Worm (Caenorhabditis elegans) whole organism, young adult: ENCODE measurements around the gene R11D1.3.

Source experiments
- aptf-3 ChIP-seq: fragments of 200-800 bp; sonication (Bioruptor generic); IDR thresholded peaks from 2 replicates; pipeline ENCODE4 v1.3.6; 2022; ENCODE audit warnings: missing genetic modification characterization, missing compliant biosample characterization
- die-1 ChIP-seq: sonication (generic microtip); optimal IDR thresholded peaks from 2 replicates; lab custom pipeline; 2016; ENCODE audit warnings: missing genotype, mild to moderate bottlenecking, missing genetic modification characterization, missing compliant biosample characterization
- dpl-1 ChIP-seq: fragments of 150-350 bp; optimal IDR thresholded peaks from 2 replicates; lab custom pipeline; 2014; ENCODE audit warnings: missing biosample characterization, missing genetic modification reagents, missing genetic modification characterization
- efl-1 ChIP-seq: fragments of 150-350 bp; optimal IDR thresholded peaks from 2 replicates; lab custom pipeline; 2014; ENCODE audit warnings: missing biosample characterization, missing genetic modification reagents, missing genetic modification characterization
- egl-44 ChIP-seq: fragments of 200-800 bp; sonication (Bioruptor generic); IDR thresholded peaks from 2 replicates; pipeline ENCODE4 v1.3.6; 2022; ENCODE audit warnings: missing genetic modification reagents, missing genetic modification characterization, missing compliant biosample characterization
- mxl-1 ChIP-seq: sonication (generic microtip); optimal IDR thresholded peaks from 2 replicates; lab custom pipeline; 2016; ENCODE audit warnings: missing genetic modification characterization, missing compliant biosample characterization
- tbx-9 ChIP-seq: sonication (generic microtip); optimal IDR thresholded peaks from 2 replicates; lab custom pipeline; 2016; ENCODE audit warnings: borderline replicate concordance, missing genetic modification characterization, inconsistent platforms, missing compliant biosample characterization

DNA sequence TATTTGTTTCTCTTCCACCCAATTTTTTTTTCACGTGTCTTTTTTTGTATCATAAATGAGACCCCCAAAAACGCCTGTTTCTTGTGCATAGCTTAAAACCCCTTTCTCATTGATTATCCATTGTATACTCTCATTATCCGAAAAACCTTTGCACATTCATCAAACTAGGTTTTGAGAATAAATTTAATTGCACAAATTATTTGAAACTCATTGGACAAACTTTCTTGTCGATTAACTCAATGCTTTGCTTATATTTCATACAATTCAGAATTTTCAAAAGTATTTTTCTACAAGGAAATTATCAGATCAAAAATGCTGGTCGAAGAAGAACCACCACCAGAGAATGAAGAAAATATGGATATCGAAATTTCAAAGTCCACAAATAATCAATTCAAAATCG lies 7.8 kb downstream of the R11D1.3 start, which contains the start of gene R11D1.1:
- TF ChIP-seq aptf-3 (GFP tag; lab: Robert Waterston, UW), result no peak
- TF ChIP-seq mxl-1 (tag; lab: Kevin White, UChicago), result no peak
- TF ChIP-seq egl-44 (GFP tag; lab: Robert Waterston, UW), result no peak
- no peak for TF ChIP-seq die-1 (tag; lab: Kevin White, UChicago)
- no peak for TF ChIP-seq efl-1 (GFP tag; lab: Kevin White, UChicago)
- no peak for TF ChIP-seq tbx-9 (tag; lab: Kevin White, UChicago)
- TF ChIP-seq dpl-1 (GFP tag; lab: Kevin White, UChicago), result no peak
